Worm (Caenorhabditis elegans) whole organism, L3 larva: ENCODE results near the gene Y17G7B.12.

Source experiments
- ZK546.5 ChIP-seq: sonication (generic microtip); optimal IDR thresholded peaks from 2 replicates; lab custom pipeline; 2017; ENCODE audit warnings: missing biosample characterization, missing genetic modification characterization
- aly-2 ChIP-seq: fragments of 150-350 bp; optimal IDR thresholded peaks from 2 replicates; lab custom pipeline; 2014; ENCODE audit warnings: missing biosample characterization, missing genetic modification characterization
- ama-1 ChIP-seq: fragments of 150-350 bp; optimal IDR thresholded peaks from 2 replicates; lab custom pipeline; 2018
- ceh-16 ChIP-seq: sonication (generic microtip); optimal IDR thresholded peaks from 2 replicates; lab custom pipeline; 2017; ENCODE audit warnings: missing biosample characterization, missing genetic modification characterization
- ceh-28 ChIP-seq: fragments of 150-350 bp; optimal IDR thresholded peaks from 2 replicates; lab custom pipeline; 2014; ENCODE audit warnings: missing biosample characterization, missing genetic modification reagents, missing genetic modification characterization
- daf-12 ChIP-seq: fragments of 150-350 bp; optimal IDR thresholded peaks from 2 replicates; lab custom pipeline; 2014; ENCODE audit warnings: missing biosample characterization, missing genetic modification reagents, missing genetic modification characterization
- egl-27 ChIP-seq: sonication (generic microtip); optimal IDR thresholded peaks from 4 replicates; lab custom pipeline; 2017; ENCODE audit warnings: missing biosample characterization, missing genetic modification reagents, missing genetic modification characterization
- egl-5 ChIP-seq: fragments of 150-350 bp; optimal IDR thresholded peaks from 2 replicates; lab custom pipeline; 2017; ENCODE audit warnings: missing biosample characterization, missing genetic modification reagents, missing genetic modification characterization, inconsistent platforms
- elt-1 ChIP-seq: fragments of 150-350 bp; optimal IDR thresholded peaks from 2 replicates; lab custom pipeline; 2014; ENCODE audit warnings: missing biosample characterization, missing genetic modification characterization
- elt-2 ChIP-seq: sonication (generic microtip); optimal IDR thresholded peaks from 2 replicates; lab custom pipeline; 2016; ENCODE audit warnings: missing genetic modification reagents, mild to moderate bottlenecking, missing genetic modification characterization, missing compliant biosample characterization
- fkh-10 ChIP-seq: sonication (generic microtip); optimal IDR thresholded peaks from 2 replicates; lab custom pipeline; 2017; ENCODE audit warnings: missing biosample characterization, missing genetic modification reagents, missing genetic modification characterization
- fkh-2 ChIP-seq: fragments of 150-350 bp; optimal IDR thresholded peaks from 2 replicates; lab custom pipeline; 2014; ENCODE audit warnings: missing biosample characterization, missing genetic modification reagents, missing genetic modification characterization
- fos-1 ChIP-seq: fragments of 150-350 bp; optimal IDR thresholded peaks from 2 replicates; lab custom pipeline; 2014; ENCODE audit warnings: missing biosample characterization, missing genetic modification characterization
- hmg-11 ChIP-seq: sonication (generic microtip); optimal IDR thresholded peaks from 2 replicates; lab custom pipeline; 2016; ENCODE audit warnings: missing genetic modification characterization, missing compliant biosample characterization
- lsy-12 ChIP-seq: sonication (generic microtip); optimal IDR thresholded peaks from 2 replicates; lab custom pipeline; 2016; ENCODE audit warnings: mild to moderate bottlenecking, missing genetic modification characterization, missing compliant biosample characterization
- mdl-1 ChIP-seq: fragments of 150-350 bp; optimal IDR thresholded peaks from 2 replicates; lab custom pipeline; 2014; ENCODE audit warnings: missing biosample characterization, missing genetic modification characterization
- nfya-1 ChIP-seq: sonication (generic microtip); optimal IDR thresholded peaks from 2 replicates; lab custom pipeline; 2017; ENCODE audit warnings: missing genetic modification characterization, mild to moderate bottlenecking, missing compliant biosample characterization, antibody characterized with exemption, moderate library complexity; ENCODE audit not compliant: insufficient read depth
- nhr-23 ChIP-seq: fragments of 150-350 bp; optimal IDR thresholded peaks from 2 replicates; lab custom pipeline; 2014; ENCODE audit warnings: missing biosample characterization, missing genetic modification reagents, missing genetic modification characterization
- nhr-237 ChIP-seq: fragments of 150-350 bp; optimal IDR thresholded peaks from 2 replicates; lab custom pipeline; 2014; ENCODE audit warnings: missing biosample characterization, missing genetic modification characterization
- nhr-25 ChIP-seq: sonication (generic microtip); optimal IDR thresholded peaks from 2 replicates; lab custom pipeline; 2017; ENCODE audit warnings: missing biosample characterization, missing genetic modification characterization
- nhr-28 ChIP-seq: fragments of 150-350 bp; optimal IDR thresholded peaks from 2 replicates; lab custom pipeline; 2014; ENCODE audit warnings: missing biosample characterization, missing genetic modification characterization
- nhr-43 ChIP-seq: sonication (generic microtip); optimal IDR thresholded peaks from 2 replicates; lab custom pipeline; 2016; ENCODE audit warnings: mild to moderate bottlenecking, missing genetic modification characterization, missing compliant biosample characterization; ENCODE audit not compliant: poor library complexity, severe bottlenecking
- nhr-67 ChIP-seq: fragments of 150-350 bp; optimal IDR thresholded peaks from 2 replicates; lab custom pipeline; 2014; ENCODE audit warnings: missing biosample characterization, missing genetic modification characterization
- nhr-77 ChIP-seq: fragments of 150-350 bp; optimal IDR thresholded peaks from 2 replicates; lab custom pipeline; 2014; ENCODE audit warnings: missing biosample characterization, missing genetic modification characterization
- pha-4 ChIP-seq: fragments of 150-350 bp; optimal IDR thresholded peaks from 2 replicates; lab custom pipeline; 2014; ENCODE audit warnings: missing biosample characterization, missing genetic modification reagents, missing genetic modification characterization
- pqm-1 ChIP-seq: fragments of 150-350 bp; optimal IDR thresholded peaks from 2 replicates; lab custom pipeline; 2017; ENCODE audit warnings: missing biosample characterization, missing genetic modification characterization, inconsistent platforms
- skn-1 ChIP-seq: fragments of 150-350 bp; optimal IDR thresholded peaks from 2 replicates; lab custom pipeline; 2014; ENCODE audit warnings: missing biosample characterization, missing genetic modification characterization
- unc-39 ChIP-seq: sonication (generic microtip); optimal IDR thresholded peaks from 4 replicates; lab custom pipeline; 2017; ENCODE audit warnings: missing biosample characterization, missing genetic modification characterization
- unc-62 ChIP-seq: fragments of 150-350 bp; sonication (generic microtip); optimal IDR thresholded peaks from 4 replicates; lab custom pipeline; 2014; ENCODE audit warnings: missing biosample characterization, missing genetic modification reagents, missing genetic modification characterization
- zag-1 ChIP-seq: fragments of 150-350 bp; optimal IDR thresholded peaks from 2 replicates; lab custom pipeline; 2014; ENCODE audit warnings: missing biosample characterization, missing genetic modification characterization
- ztf-11 ChIP-seq: fragments of 150-350 bp; optimal IDR thresholded peaks from 2 replicates; lab custom pipeline; 2014; ENCODE audit warnings: missing biosample characterization, missing genetic modification characterization
- ztf-4 ChIP-seq: fragments of 150-350 bp; optimal IDR thresholded peaks from 2 replicates; lab custom pipeline; 2014; ENCODE audit warnings: missing biosample characterization, missing genetic modification characterization

Gene Y17G7B.12

ce11 chrII:12055408-12056140 is 31.9 kb downstream of the Y17G7B.12 start:
- TF ChIP-seq lsy-12 (tag; lab: Kevin White, UChicago) = peak; percentile 36
- no peak for TF ChIP-seq ceh-16 (tag; lab: Kevin White, UChicago)
- no peak for TF ChIP-seq nhr-23 (tag; lab: Kevin White, UChicago)
- TF ChIP-seq fkh-2 (tag; lab: Kevin White, UChicago) = no peak
- no peak for TF ChIP-seq nhr-77 (tag; lab: Kevin White, UChicago)
- TF ChIP-seq ama-1 (lab: Kevin White, UChicago) = peak; percentile 67
- no peak for TF ChIP-seq nhr-67 (tag; lab: Kevin White, UChicago)
- TF ChIP-seq nhr-43 = peak; percentile 58
- TF ChIP-seq ceh-28 (tag; lab: Kevin White, UChicago) = no peak
- TF ChIP-seq nhr-237 (tag; lab: Kevin White, UChicago) = no peak
- TF ChIP-seq egl-5 (tag; lab: Kevin White, UChicago) = no peak
- TF ChIP-seq hmg-11 (tag; lab: Kevin White, UChicago) = no peak
- no peak for TF ChIP-seq mdl-1 (tag; lab: Kevin White, UChicago)
- TF ChIP-seq ZK546.5 (tag; lab: Kevin White, UChicago) = no peak
- no peak for TF ChIP-seq unc-62 (GFP tag; lab: Kevin White, UChicago)
- TF ChIP-seq fkh-10 (GFP tag; lab: Kevin White, UChicago) = no peak
- TF ChIP-seq zag-1 (tag; lab: Kevin White, UChicago) = no peak

- TF ChIP-seq nhr-25 (tag; lab: Kevin White, UChicago) = no peak
- TF ChIP-seq lsy-12 (tag; lab: Kevin White, UChicago) = peak; percentile 35
- TF ChIP-seq nhr-43 = peak; percentile 33
- TF ChIP-seq ztf-4 (tag; lab: Kevin White, UChicago) = no peak
- TF ChIP-seq nhr-237 (tag; lab: Kevin White, UChicago) = no peak
- no peak for TF ChIP-seq zag-1 (tag; lab: Kevin White, UChicago)
- TF ChIP-seq daf-12 (tag; lab: Kevin White, UChicago) = no peak
- TF ChIP-seq pqm-1 = no peak
- peak; percentile 83 for TF ChIP-seq ama-1 (lab: Kevin White, UChicago)
Observed at ce11 chrII:12058298-12058697, 34.6 kb downstream of the Y17G7B.12 start.

ce11 chrII:12059872-12060271 is 36.2 kb downstream of the Y17G7B.12 start:
- TF ChIP-seq lsy-12 (tag; lab: Kevin White, UChicago) (peak; percentile 51), ama-1 (lab: Kevin White, UChicago) (peak; percentile 65), unc-39 (tag; lab: Kevin White, UChicago) (no peak), nhr-43 (peak; percentile 74)

- TF ChIP-seq lsy-12 (tag; lab: Kevin White, UChicago) = no peak
- no peak for TF ChIP-seq nfya-1 (tag; lab: Kevin White, UChicago)
- TF ChIP-seq aly-2 (tag; lab: Kevin White, UChicago) = no peak
Observed at ce11 chrII:12062521-12062920, 38.9 kb downstream of the Y17G7B.12 start, which contains the start of gene arrd-7. Gene arrd-7, minus strand, starts transcription at chrII:12062621.

- no peak for TF ChIP-seq ceh-16 (tag; lab: Kevin White, UChicago)
- TF ChIP-seq ama-1 (lab: Kevin White, UChicago) = no peak
- TF ChIP-seq pqm-1 = peak; percentile 34
- peak; percentile 0 for TF ChIP-seq pha-4 (tag; lab: Kevin White, UChicago)
- no peak for TF ChIP-seq nhr-25 (tag; lab: Kevin White, UChicago)
- no peak for TF ChIP-seq unc-39 (tag; lab: Kevin White, UChicago)
- TF ChIP-seq elt-1 (tag; lab: Kevin White, UChicago) = no peak
- no peak for TF ChIP-seq nhr-237 (tag; lab: Kevin White, UChicago)
- no peak for TF ChIP-seq ZK546.5 (tag; lab: Kevin White, UChicago)
- TF ChIP-seq skn-1 (tag; lab: Kevin White, UChicago) = no peak
- no peak for TF ChIP-seq fos-1
- peak; percentile 72 for TF ChIP-seq elt-2 (tag; lab: Kevin White, UChicago)
- TF ChIP-seq nhr-28 (tag; lab: Kevin White, UChicago) = no peak
- no peak for TF ChIP-seq nhr-43
- no peak for TF ChIP-seq ztf-11 (tag; lab: Kevin White, UChicago)
- no peak for TF ChIP-seq egl-27 (tag; lab: Kevin White, UChicago)
Observed at ce11 chrII:12063076-12063475, 39.4 kb downstream of the Y17G7B.12 start.
